Worm (Caenorhabditis elegans): ENCODE measurements around the gene srw-101.

DNA sequence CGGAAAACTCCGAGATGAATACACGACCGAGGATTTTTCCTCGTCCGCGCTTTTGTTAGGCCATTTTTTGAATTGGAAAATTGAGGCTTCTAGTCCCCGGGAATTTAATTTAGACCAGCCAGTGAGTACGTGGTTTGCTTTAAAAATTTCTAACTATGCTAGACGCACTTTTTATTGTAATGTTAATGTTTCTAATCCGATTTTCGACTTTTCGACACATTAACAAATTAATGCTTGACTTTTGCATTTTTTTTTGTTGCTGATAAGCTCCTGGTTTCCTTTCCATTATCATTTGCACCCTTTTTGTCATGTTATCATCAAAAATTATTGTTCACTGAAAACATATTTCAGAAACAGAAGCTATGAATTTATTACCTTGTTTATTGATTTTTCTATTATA lies 34.8 kb downstream of the srw-101 start, which contains the start of gene clec-204:
- TF ChIP-seq unc-62 (GFP tag; optimal IDR thresholded peaks at IDR 0.05) (no peak), mep-1 (tag; optimal IDR thresholded peaks at IDR 0.05) (no peak), blmp-1 (tag; optimal IDR thresholded peaks at IDR 0.05) (no peak), elt-3 (tag; optimal IDR thresholded peaks at IDR 0.05) (no peak), pha-4 (tag; optimal IDR thresholded peaks at IDR 0.05) (no peak), nhr-76 (tag; optimal IDR thresholded peaks at IDR 0.05) (no peak), drap-1 (GFP tag; optimal IDR thresholded peaks at IDR 0.05) (no peak), unc-39 (tag; optimal IDR thresholded peaks at IDR 0.05) (no peak), snpc-4 (tag; optimal IDR thresholded peaks at IDR 0.05) (no peak), hlh-1 (tag; optimal IDR thresholded peaks at IDR 0.05) (no peak), lin-13 (tag; optimal IDR thresholded peaks at IDR 0.05) (no peak), nhr-28 (tag; optimal IDR thresholded peaks at IDR 0.05) (no peak)
